Fruit fly (Drosophila melanogaster): Measurements from ENCODE around the gene ens.

The ens gene

DNA sequence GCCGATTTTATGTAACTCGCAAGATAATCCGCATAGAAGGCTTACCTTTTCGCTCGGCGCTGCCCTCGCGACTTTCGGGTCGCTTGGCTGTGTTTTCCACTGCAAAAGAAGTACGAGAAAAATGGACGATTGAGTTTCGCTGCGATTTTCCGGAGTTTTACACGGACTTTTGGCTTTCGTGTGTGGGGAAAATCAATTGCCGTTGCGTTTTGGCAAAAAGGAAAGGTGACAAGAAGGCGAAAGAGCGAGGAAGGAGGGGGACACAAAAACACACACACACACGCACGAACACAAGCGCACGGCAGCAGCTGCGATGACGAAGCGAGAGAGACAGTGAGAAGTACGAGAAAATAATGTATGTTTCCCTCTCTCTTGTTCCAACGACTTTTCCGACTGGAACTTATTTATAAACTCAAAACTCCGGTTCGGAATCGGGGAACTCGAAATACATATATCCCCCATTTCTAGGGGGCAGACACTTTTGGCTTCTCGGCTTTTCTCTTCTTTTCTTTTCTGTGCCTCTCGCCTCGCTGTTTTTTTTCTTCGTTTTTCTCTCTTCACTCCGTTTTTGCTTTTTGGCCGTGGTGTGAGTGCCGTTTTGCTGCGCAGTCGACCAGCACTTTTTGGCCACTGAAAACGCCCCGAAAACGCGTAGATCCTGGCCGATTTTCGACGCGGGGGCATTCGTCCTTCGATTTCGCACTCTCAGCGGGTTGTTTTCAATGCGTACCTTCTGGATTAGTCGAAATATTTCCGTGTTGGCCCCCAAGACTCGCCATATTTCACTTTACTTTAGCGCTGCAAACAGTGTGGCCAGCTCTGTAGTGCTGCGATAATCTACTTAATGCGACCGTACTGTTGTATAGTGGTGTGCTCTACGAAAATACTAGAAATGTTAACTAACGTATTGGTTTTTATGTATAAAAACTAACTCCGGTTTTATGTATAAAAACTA lies at the start of gene ens:
TSS of gene ens (minus strand) at position 827 of the 955 bp plus-strand sequence.
- peak; percentile 35 for TF ChIP-seq CG17801 (GFP tag; optimal IDR thresholded peaks at IDR 0.05; ENCODE audit: partially characterized antibody)

DNA sequence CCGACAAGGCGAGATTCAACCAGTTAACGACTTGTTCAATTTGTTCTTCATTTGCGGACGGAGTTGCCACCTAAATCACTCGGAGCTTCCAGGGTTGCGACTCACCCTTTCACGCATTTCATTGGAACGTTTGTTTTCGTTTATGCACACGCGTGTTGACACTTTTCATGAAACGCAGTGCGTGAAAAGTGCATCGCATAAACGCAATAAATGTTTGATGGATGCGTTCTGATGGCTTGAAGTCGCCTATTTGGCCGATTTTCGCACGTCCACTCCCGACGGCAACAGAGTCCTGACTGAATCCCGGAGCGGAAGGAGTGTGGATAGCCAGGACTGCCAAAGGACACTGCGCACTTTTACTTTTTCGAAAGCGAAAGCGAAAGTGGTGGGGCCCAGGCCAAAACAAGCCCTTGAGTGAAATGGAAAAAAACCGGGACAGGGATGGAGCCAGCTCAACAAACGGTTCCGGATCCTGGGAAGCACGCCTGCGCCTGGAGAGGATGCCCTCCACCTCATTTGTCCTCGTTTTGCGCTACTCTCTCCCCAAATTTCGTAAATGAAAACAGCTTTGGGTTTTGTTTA lies 43.7 kb upstream of the ens start, which contains the start of gene Teh4:
TSS of gene Teh4 (minus strand) at position 290 of the 582 bp plus-strand sequence.
- no peak for TF ChIP-seq CG17801 (GFP tag; optimal IDR thresholded peaks at IDR 0.05; ENCODE audit: partially characterized antibody)

DNA sequence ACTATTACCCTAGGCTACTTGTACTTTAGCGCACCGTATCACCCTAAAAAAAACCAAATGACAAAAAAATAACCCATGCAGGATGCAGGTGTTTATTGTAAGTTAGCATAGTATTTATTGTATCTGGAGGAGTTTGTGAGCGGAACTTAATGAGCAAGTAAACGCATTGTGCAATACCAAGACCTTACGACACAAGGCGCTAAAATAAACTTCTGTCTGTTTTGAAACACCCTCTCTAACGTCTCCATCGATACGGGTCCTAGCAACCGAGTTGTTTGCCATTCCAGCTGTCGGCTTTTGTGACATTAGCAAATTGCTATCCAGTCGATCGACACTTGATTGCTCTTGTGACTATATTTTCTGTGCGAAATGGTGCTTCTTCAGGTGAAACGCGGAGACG lies 39.2 kb upstream of the ens start, which contains the start of gene CG18675:
TSS of gene CG18675 (plus strand) at position 301 of the 400 bp plus-strand sequence.
- TF ChIP-seq CG17801 (GFP tag; optimal IDR thresholded peaks at IDR 0.05; ENCODE audit: partially characterized antibody) = no peak

DNA sequence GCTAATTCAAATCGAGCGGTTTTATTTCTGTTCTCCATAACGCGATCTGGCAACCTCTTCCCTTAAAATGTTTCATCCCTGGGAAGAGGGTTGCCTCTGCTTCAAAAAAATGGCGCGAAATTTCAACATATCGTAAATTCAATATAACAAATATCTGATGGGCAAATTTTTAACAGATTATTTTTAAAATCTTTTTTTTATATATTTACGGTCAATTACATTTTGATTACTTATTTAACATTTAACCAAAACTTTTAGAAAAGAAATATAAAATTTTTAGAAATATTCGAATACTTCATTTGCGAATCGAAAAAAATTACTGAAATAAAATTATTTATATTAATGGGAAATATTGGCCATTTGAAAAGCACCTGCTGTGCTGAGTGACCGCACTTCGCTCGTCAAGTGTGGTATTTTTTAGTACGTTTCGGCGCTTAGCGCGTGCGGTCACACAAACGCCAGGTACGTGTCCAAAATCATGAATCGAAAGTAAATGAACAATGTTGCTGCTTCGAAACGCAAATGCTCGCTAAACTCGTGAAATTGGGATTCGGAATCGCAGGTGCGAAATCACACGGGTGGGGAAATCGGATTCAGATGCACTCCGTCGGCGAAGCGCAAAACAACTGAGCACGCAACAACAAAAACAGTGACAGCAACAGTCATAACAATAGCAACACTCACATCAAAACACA lies 35.8 kb upstream of the ens start, which contains the start of gene Ero1L:
TSS of gene Ero1L (plus strand) at position 448 of the 695 bp plus-strand sequence.
- peak; percentile 30 for TF ChIP-seq CG17801 (GFP tag; optimal IDR thresholded peaks at IDR 0.05; ENCODE audit: partially characterized antibody)

DNA sequence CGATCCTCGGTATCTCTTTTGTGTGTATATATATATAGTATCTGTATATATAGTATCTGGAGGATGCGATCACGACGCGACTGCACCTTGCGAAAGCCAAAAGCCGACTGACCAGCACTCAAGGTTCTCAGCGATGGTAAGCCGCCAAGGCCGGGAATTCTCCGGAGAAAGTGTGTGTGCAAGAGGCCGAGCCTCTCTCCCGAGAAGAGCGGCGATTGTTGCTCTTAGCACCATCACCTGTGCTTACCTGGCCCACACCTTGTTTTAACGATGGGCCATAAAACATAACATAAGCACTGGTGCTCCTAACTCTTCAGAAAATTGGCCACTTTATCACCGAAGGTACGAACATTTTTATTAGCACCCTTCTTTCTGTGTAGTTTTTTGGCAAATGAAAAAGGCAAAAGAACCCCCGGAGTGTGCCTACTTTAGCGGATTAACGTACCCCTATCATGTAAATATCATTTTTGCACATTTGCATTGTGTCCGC lies 33.0 kb upstream of the ens start, which contains the start of gene mas:
TSS of gene mas (minus strand) at position 112 of the 490 bp plus-strand sequence.
- TF ChIP-seq CG17801 (GFP tag; optimal IDR thresholded peaks at IDR 0.05; ENCODE audit: partially characterized antibody) = no peak

DNA sequence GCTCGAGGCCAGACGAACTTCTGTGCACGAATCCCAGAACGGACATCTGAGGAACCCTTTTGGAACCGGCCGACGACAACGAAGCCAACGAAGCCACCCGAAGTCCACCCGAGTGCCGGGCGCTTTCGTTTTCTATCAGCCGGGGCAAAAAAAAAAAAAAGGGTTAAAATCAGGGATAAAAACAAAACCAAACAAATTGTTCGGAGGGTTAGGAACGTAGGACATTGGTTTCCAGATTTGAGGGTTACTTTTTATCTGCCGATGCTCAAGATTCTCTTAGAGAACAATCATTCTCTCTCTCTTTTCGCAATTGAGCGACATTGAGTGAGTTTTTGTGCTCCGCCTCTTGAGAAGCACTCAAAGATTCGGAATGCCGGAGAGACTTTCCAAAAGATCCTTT lies 26.6 kb upstream of the ens start, which contains the start of gene nab:
TSS of gene nab (minus strand) at position 7 of the 400 bp plus-strand sequence.
- no peak for TF ChIP-seq CG17801 (GFP tag; optimal IDR thresholded peaks at IDR 0.05; ENCODE audit: partially characterized antibody)

DNA sequence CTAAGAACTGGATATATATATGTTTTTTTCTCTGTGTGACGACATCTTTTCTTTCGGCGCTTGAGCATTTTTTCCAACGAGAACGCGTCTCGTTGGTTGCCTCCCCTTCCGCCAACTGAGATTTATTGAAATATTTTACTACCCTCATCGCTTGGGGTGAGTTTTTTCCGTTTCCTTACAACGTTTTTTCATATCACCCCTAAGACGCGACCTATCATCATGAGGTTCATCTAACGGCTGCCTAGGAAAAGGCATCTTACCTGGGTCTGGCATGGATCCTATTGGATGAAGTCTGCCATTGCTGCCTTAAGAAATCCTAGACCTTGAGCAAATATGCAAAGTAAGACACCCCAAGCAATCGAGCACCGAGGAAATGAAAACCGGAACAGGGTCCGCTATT lies 24.9 kb upstream of the ens start:
- no peak for TF ChIP-seq CG17801 (GFP tag; optimal IDR thresholded peaks at IDR 0.05; ENCODE audit: partially characterized antibody)

DNA sequence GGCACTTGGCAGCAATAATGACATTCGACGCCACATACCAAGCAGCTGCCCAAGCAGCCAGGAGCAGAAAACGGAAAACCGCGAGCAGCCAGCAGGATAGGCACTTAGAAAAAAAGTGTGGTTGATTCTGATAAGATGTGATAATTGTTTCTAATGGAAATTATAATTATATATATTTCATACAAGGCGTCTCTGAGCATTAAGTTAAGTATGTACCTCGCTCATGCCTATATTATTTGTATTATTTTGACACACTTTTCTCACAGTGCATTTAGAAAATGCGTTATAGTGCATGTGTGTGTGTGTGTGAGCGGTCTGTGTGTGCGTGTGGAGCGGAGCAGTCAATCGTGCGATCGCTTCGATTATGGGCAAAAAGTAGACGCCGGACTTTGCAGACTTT lies 24.0 kb upstream of the ens start:
- no peak for TF ChIP-seq CG17801 (GFP tag; optimal IDR thresholded peaks at IDR 0.05; ENCODE audit: partially characterized antibody)

DNA sequence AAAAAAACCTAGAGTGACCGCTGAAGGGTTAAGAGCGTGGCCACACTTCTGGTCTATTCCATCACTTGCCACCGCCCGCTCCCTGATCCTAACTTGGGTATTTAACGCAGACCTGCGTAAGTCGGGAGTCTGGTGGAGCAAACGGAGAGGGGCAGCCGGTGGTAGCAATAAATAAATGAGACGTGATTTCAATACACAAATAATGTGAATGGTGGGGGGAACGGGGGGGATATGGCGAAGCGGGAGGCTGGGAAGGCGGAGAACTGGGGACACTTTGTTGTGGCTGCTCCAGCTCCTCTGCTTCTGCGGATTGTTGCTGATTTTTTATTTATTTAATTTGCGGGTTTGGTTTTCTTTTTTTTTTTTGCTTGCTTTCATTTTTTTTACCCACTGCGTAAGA lies 23.5 kb upstream of the ens start:
- no peak for TF ChIP-seq CG17801 (GFP tag; optimal IDR thresholded peaks at IDR 0.05; ENCODE audit: partially characterized antibody)

DNA sequence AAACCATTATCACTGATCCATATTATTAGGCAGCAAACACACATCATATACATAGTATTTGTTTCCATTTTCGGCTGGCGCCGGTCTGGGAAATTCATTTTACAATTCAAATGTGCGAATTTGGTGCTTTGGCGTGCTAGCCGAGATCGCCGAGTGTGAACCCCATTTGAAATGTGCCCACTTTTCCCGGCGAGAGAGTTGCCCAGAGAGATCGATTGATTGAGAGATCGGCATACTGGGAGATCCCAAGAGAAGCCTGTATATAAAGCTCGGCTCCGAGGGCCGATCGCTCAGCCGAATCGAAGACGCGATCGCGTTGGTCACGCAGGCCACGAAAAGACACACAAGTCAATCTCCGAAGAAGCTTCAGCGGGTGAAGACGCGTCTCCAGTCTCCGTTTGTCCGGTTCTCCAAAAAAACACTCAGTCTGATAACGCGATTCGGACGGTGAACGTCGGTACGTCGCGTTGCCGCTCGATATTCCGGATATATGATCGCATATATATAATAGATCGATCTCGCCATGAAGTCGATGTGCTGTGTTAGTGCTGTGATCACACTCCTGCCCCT lies 14.1 kb upstream of the ens start, which contains the start of gene CG1299:
TSS of gene CG1299 (plus strand) at position 291 of the 570 bp plus-strand sequence.
- no peak for TF ChIP-seq CG17801 (GFP tag; optimal IDR thresholded peaks at IDR 0.05; ENCODE audit: partially characterized antibody)

DNA sequence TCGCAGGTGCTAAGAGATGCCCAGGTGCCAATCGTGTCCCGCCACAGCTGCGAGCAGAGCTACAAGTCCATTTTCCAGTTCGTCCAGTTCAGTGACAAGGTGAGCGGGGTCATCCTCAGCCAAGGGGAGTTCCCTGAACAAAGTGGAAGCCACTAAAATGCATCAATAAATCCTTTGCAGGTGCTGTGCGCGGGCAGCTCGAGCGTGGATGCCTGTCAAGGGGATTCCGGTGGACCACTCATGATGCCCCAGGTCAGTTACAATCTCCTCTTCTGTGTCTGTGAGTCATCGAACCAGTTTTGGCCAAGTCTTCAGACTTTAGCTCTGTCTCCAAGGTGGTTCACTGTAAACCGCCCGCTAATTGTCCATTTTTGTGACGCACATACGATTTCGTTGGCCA lies 10.9 kb upstream of the ens start:
- TF ChIP-seq CG17801 (GFP tag; optimal IDR thresholded peaks at IDR 0.05; ENCODE audit: partially characterized antibody) = no peak

DNA sequence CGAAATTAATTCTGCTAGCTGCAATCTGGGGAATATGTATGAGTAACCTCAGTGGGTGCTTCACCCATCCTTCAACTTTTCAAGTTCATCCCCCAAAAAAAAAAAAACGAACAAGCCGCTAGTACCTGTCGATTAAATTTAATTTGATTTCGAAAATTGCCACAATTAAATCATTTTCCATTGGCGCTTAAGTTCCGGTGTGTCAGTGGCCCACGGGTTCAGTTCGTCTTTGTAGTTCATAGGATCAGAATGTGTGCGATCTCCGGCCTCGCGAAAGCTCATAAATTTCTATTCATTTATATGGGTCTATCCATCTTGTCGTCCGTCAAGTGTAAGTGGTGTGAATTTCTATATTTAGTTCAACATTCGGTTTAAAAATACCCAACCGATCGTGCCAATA lies 7.7 kb upstream of the ens start, which contains the start of gene CG32260:
TSS of gene CG32260 (plus strand) at position 301 of the 400 bp plus-strand sequence.
- TF ChIP-seq CG17801 (GFP tag; optimal IDR thresholded peaks at IDR 0.05; ENCODE audit: partially characterized antibody) = no peak

DNA sequence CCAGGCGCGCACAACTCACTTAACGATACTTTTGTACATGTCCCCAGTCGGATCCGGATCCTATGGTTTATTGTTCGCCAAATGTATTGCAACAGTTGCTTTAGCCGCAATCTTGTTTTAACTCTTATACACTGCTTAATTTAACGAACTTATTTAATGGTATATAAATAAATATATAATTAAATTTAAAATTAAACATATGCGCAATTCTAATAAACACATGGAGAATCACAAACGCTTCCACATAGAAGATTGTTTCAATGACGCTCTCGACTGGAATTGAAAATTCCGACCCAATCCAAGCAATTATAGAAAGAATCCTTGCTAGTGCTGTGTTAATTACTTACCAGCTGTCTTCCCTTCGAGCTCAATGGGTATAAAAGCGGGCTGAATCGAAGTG lies 6.8 kb upstream of the ens start, which contains the start of gene Akh:
TSS of gene Akh (plus strand) at position 301 of the 400 bp plus-strand sequence.
- TF ChIP-seq CG17801 (GFP tag; optimal IDR thresholded peaks at IDR 0.05; ENCODE audit: partially characterized antibody) = no peak

DNA sequence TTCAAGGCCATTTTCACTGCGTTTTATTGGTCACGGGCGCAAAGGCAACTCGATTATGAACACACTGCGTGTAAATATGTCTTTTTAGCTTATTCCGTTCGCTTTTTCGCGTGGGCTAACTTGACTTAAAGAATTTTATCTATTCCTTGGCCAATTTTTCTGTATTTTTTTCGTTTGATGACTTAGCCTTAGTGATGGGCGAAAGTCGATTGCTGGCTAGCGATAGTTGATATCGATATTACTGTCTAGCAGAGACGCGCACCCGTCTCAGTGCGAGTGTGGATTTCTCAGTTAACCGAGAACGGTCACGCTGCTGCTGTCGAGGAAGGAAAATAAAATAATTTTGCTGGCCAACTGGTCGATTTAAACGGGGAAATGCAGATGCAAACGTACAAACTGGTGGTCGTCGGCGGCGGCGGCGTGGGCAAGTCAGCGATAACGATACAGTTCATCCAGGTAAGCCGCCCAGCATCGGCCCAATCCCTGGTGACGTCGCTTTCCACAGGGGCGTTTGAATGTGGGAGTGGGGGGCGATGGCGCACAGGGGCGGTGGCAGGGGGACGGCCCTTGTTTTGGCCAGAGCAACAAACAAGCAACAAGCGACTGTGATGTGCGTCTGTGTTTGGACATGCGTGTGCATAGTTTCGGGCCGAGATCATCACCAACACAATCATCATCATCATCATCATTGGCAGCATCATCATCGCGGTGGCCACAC lies 4.6 kb upstream of the ens start, which contains the start of the genes Rop and Ras64B:
TSS of gene Rop (minus strand) at position 193 of the 718 bp plus-strand sequence.
TSS of gene Ras64B (plus strand) at position 273 of the 718 bp plus-strand sequence.
- TF ChIP-seq CG17801 (GFP tag; optimal IDR thresholded peaks at IDR 0.05; ENCODE audit: partially characterized antibody) = peak; percentile 64

All from ovary, adult (tissue).